Worm (Caenorhabditis elegans): ENCODE data around the gene H01G02.4.

- no peak for TF ChIP-seq lin-13 (GFP tag; optimal IDR thresholded peaks at IDR 0.05)
- TF ChIP-seq unc-62 (GFP tag; optimal IDR thresholded peaks at IDR 0.05): no peak
- no peak for TF ChIP-seq egl-27 (tag; optimal IDR thresholded peaks at IDR 0.05)
- TF ChIP-seq skn-1 (tag; optimal IDR thresholded peaks at IDR 0.05): no peak
- TF ChIP-seq C34F6.9 (tag; optimal IDR thresholded peaks at IDR 0.05): no peak
- no peak for TF ChIP-seq ama-1 (optimal IDR thresholded peaks at IDR 0.05)
- TF ChIP-seq elt-1 (tag; optimal IDR thresholded peaks at IDR 0.05): no peak
- no peak for TF ChIP-seq ztf-11 (tag; optimal IDR thresholded peaks at IDR 0.05)
- no peak for TF ChIP-seq nhr-11 (tag; optimal IDR thresholded peaks at IDR 0.05)
Observed at ce11 chrIV:11771064-11771463, 31.9 kb downstream of the H01G02.4 start.

All from whole organism, L2 larva.